Fruit fly (Drosophila melanogaster) whole organism, wandering third instar larva: Measurements from ENCODE around the gene CG42688.

Source experiments
- Abd-B ChIP-seq: fragments of >200 bp; optimal IDR thresholded peaks from 2 replicates; lab custom pipeline; 2017; ENCODE audit warnings: missing biosample characterization, missing genetic modification characterization
- CG32264 ChIP-seq: fragments of 200-800 bp; sonication (Bioruptor generic); optimal IDR thresholded peaks from 2 replicates; lab custom pipeline; 2016; ENCODE audit warnings: missing biosample characterization, missing genetic modification characterization
- CG9705 ChIP-seq: fragments of 200-800 bp; sonication (Bioruptor generic); optimal IDR thresholded peaks from 2 replicates; lab custom pipeline; 2018; ENCODE audit warnings: missing biosample characterization, mild to moderate bottlenecking, missing genetic modification characterization
- Dif ChIP-seq: fragments of 200-275, 200-300 bp; sonication (Bioruptor generic); optimal IDR thresholded peaks from 2 replicates; lab custom pipeline; 2018; ENCODE audit warnings: missing biosample characterization, missing genetic modification characterization; ENCODE audit not compliant: partially characterized antibody
- GATAd ChIP-seq: sonication (Bioruptor generic); optimal IDR thresholded peaks from 2 replicates; lab custom pipeline; 2016; ENCODE audit warnings: missing biosample characterization, missing genetic modification characterization
- HLH106 ChIP-seq: fragments of 200-800 bp; optimal IDR thresholded peaks from 3 replicates; lab custom pipeline; 2019; ENCODE audit warnings: missing biosample characterization, mild to moderate bottlenecking, missing genetic modification characterization, moderate library complexity
- Hnf4 ChIP-seq: fragments of 200-800 bp; sonication (Bioruptor generic); optimal IDR thresholded peaks from 2 replicates; lab custom pipeline; 2016; ENCODE audit warnings: missing biosample characterization, mild to moderate bottlenecking, missing genetic modification characterization
- Jra ChIP-seq: sonication (Bioruptor generic); optimal IDR thresholded peaks from 2 replicates; lab custom pipeline; 2016; ENCODE audit warnings: missing biosample characterization, missing genetic modification characterization
- Mio ChIP-seq: sonication (Bioruptor generic); optimal IDR thresholded peaks from 2 replicates; lab custom pipeline; 2016; ENCODE audit warnings: missing biosample characterization, missing genetic modification characterization
- Myc ChIP-seq: fragments of >200 bp; optimal IDR thresholded peaks from 2 replicates; lab custom pipeline; 2017
- N ChIP-seq: fragments of >200 bp; optimal IDR thresholded peaks from 2 replicates; lab custom pipeline; 2018; ENCODE audit warnings: missing biosample characterization, missing external identifiers, missing genetic modification characterization
- OdsH ChIP-seq: fragments of 200-800 bp; sonication (Bioruptor generic); optimal IDR thresholded peaks from 2 replicates; lab custom pipeline; 2016; ENCODE audit warnings: missing biosample characterization, mild to moderate bottlenecking, missing genetic modification characterization
- Sp1 ChIP-seq: fragments of 200-800 bp; sonication (Bioruptor generic); optimal IDR thresholded peaks from 3 replicates; lab custom pipeline; 2019; ENCODE audit warnings: missing biosample characterization, mild to moderate bottlenecking, missing genetic modification characterization, moderate library complexity
- Vsx2 ChIP-seq: fragments of 200-300, 225-300 bp; sonication (Bioruptor generic); optimal IDR thresholded peaks from 2 replicates; lab custom pipeline; 2018; ENCODE audit warnings: missing biosample characterization, missing genetic modification characterization; ENCODE audit not compliant: partially characterized antibody
- br ChIP-seq: fragments of 200-800 bp; sonication (Bioruptor generic); optimal IDR thresholded peaks from 2 replicates; lab custom pipeline; 2016; ENCODE audit warnings: missing biosample characterization, missing genetic modification characterization
- dl ChIP-seq, 2 experiments: fragments of 175-275, 200-275 bp in 1 of 2; fragments of 200-275 bp in 1 of 2; sonication (Bioruptor generic); optimal IDR thresholded peaks; lab custom pipeline; 2018; ENCODE audit warnings: mild to moderate bottlenecking in 2 of 2, missing biosample characterization in 2 of 2, missing genetic modification characterization in 2 of 2, moderate library complexity in 2 of 2; ENCODE audit not compliant: partially characterized antibody in 2 of 2, insufficient read depth in 1 of 2
- dmrt93B ChIP-seq: fragments of 200-800 bp; sonication (Bioruptor generic); optimal IDR thresholded peaks from 2 replicates; lab custom pipeline; 2018; ENCODE audit warnings: missing biosample characterization, mild to moderate bottlenecking, missing genetic modification characterization
- dsf ChIP-seq: sonication (Bioruptor generic); optimal IDR thresholded peaks from 2 replicates; lab custom pipeline; 2016; ENCODE audit warnings: missing biosample characterization, missing genetic modification characterization, borderline replicate concordance
- ey ChIP-seq: fragments of 200-800 bp; sonication (Bioruptor generic); optimal IDR thresholded peaks from 2 replicates; lab custom pipeline; 2016; ENCODE audit warnings: missing biosample characterization, missing genetic modification characterization
- foxo ChIP-seq, 2 experiments: fragments of 200-800 bp; sonication (Bioruptor generic); optimal IDR thresholded peaks; 2 replicates in 1 of 2; 3 replicates in 1 of 2; lab custom pipeline; 2016 to 2017; ENCODE audit warnings: missing biosample characterization in 2 of 2, missing genetic modification characterization in 2 of 2
- fru ChIP-seq: fragments of 200-800 bp; sonication (Bioruptor generic); optimal IDR thresholded peaks from 3 replicates; lab custom pipeline; 2016; ENCODE audit warnings: missing biosample characterization, mild to moderate bottlenecking, missing genetic modification characterization
- h ChIP-seq: fragments of 200-800 bp; sonication (Bioruptor generic); optimal IDR thresholded peaks from 3 replicates; lab custom pipeline; 2016; ENCODE audit warnings: missing biosample characterization, mild to moderate bottlenecking, missing genetic modification characterization
- jim ChIP-seq: fragments of 175-275, 200-325 bp; sonication (Bioruptor generic); optimal IDR thresholded peaks from 2 replicates; lab custom pipeline; 2016; ENCODE audit warnings: missing biosample characterization, mild to moderate bottlenecking, missing genetic modification characterization
- lola ChIP-seq: fragments of >200 bp; optimal IDR thresholded peaks from 2 replicates; lab custom pipeline; 2017; ENCODE audit warnings: missing biosample characterization, missing genetic modification characterization
- pan ChIP-seq: fragments of >200 bp; optimal IDR thresholded peaks from 2 replicates; lab custom pipeline; 2017
- psq ChIP-seq: fragments of 200-800 bp; sonication (Bioruptor generic); optimal IDR thresholded peaks from 3 replicates; lab custom pipeline; 2017; ENCODE audit warnings: missing biosample characterization, mild to moderate bottlenecking, missing genetic modification characterization, moderate library complexity
- rgr ChIP-seq: fragments of 200-800 bp; sonication (Bioruptor generic); optimal IDR thresholded peaks from 3 replicates; lab custom pipeline; 2016; ENCODE audit warnings: missing biosample characterization, mild to moderate bottlenecking, missing genetic modification characterization
- sage ChIP-seq: fragments of 200-800 bp; sonication (Bioruptor generic); optimal IDR thresholded peaks from 2 replicates; lab custom pipeline; 2016; ENCODE audit warnings: missing biosample characterization, mild to moderate bottlenecking, missing genetic modification characterization
- sv ChIP-seq: fragments of 200-800 bp; sonication (Bioruptor generic); optimal IDR thresholded peaks from 3 replicates; lab custom pipeline; 2016; ENCODE audit warnings: missing biosample characterization, missing genetic modification characterization
- woc ChIP-seq: sonication (Bioruptor generic); optimal IDR thresholded peaks from 2 replicates; lab custom pipeline; 2016; ENCODE audit warnings: missing biosample characterization, mild to moderate bottlenecking, missing genetic modification characterization

CG42688 gene

DNA sequence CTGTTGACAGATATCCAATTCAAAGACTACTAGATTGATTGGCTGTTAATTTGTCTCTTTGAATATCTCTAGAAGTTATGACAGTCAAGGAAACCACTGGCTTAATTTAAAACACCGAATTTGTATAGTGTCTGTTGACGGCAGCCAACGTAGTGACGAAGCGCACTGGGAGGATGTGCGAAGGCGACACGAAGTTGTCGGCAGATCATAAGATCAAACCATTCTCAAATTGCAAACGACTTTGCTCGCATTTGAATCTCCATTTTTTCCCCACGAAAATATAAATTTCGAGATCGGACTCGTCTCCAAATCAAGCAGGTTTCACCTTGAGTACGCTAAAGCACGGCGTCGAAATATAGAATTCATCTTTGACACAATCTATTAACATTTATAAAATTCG lies at the start of gene CG42688:
TSS of gene CG42688 (minus strand) at position 101 of the 400 bp plus-strand sequence.
- TF ChIP-seq Myc (lab: Kevin White, UChicago) (no peak), Abd-B (GFP tag; lab: Kevin White, UChicago) (no peak), dsf (GFP tag; lab: Kevin White, UChicago) (no peak), HLH106 (no peak), N (GFP tag; lab: Kevin White, UChicago) (no peak), OdsH (GFP tag; lab: Kevin White, UChicago) (no peak), CG32264 (GFP tag; lab: Kevin White, UChicago) (no peak), fru (no peak), jim (GFP tag; lab: Kevin White, UChicago) (no peak), rgr (no peak), Dif (GFP tag; lab: Kevin White, UChicago) (no peak), sv (GFP tag; lab: Kevin White, UChicago) (no peak), sage (GFP tag; lab: Kevin White, UChicago) (no peak), Mio (GFP tag; lab: Kevin White, UChicago) (no peak), dmrt93B (GFP tag; lab: Kevin White, UChicago) (no peak), pan (lab: Kevin White, UChicago) (no peak), h (GFP tag; lab: Kevin White, UChicago) (no peak), Vsx2 (GFP tag; lab: Kevin White, UChicago) (no peak), lola (no peak)

DNA sequence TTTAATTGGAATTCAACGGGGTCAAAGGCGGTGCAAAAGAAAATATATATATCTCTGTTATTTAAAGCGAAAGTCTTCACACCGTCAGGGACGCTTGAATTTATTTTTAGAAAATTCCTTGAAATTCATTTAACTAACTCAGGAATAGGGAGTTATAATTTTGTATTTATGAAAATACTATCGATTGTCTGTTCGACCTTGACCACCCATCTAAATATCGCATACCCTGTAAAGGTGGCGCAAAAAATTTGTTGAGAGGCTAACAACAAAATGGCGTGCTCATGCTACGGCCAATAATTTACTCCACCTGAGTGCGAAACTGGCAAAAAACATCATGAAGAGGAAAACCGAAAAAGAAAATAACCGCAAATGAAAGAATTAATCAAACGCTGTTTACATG lies 47.9 kb upstream of the CG42688 start:
- TF ChIP-seq h (GFP tag; lab: Kevin White, UChicago) (peak; percentile 32), foxo (GFP tag; optimal IDR thresholded peaks at IDR 0.05; lab: Kevin White, UChicago) (peak in 1 of 2 experiments; percentile 8), ey (peak; percentile 13), woc (GFP tag; lab: Kevin White, UChicago) (peak; percentile 40), HLH106 (peak; percentile 19), Jra (no peak), fru (peak; percentile 15), psq (GFP tag; lab: Kevin White, UChicago) (peak; percentile 16), br (no peak), OdsH (GFP tag; lab: Kevin White, UChicago) (peak; percentile 23)

dm6 chr2L:19229059-19229458 lies 46.4 kb upstream of the CG42688 start:
- TF ChIP-seq dsf (GFP tag; lab: Kevin White, UChicago) (no peak), fru (peak; percentile 25), GATAd (GFP tag; lab: Kevin White, UChicago) (no peak), lola (no peak), Vsx2 (GFP tag; lab: Kevin White, UChicago) (no peak), CG9705 (GFP tag; lab: Kevin White, UChicago) (no peak), OdsH (GFP tag; lab: Kevin White, UChicago) (peak; percentile 17), br (peak; percentile 20), HLH106 (peak; percentile 6), ey (peak; percentile 36), N (GFP tag; lab: Kevin White, UChicago) (no peak), psq (GFP tag; lab: Kevin White, UChicago) (peak; percentile 22), foxo (GFP tag; optimal IDR thresholded peaks at IDR 0.05; lab: Kevin White, UChicago) (peak in 1 of 2 experiments; percentile 22), Mio (GFP tag; lab: Kevin White, UChicago) (no peak), dl (GFP tag; optimal IDR thresholded peaks at IDR 0.05; lab: Kevin White, UChicago; ENCODE audit: insufficient read depth in 1 of 2, partially characterized antibody in 2 of 2) (no peak), sage (GFP tag; lab: Kevin White, UChicago) (no peak), pan (lab: Kevin White, UChicago) (no peak), rgr (no peak), Sp1 (GFP tag; lab: Kevin White, UChicago) (no peak), h (GFP tag; lab: Kevin White, UChicago) (peak; percentile 15), Dif (GFP tag; lab: Kevin White, UChicago) (no peak)

- TF ChIP-seq OdsH (GFP tag; lab: Kevin White, UChicago) (no peak), jim (GFP tag; lab: Kevin White, UChicago) (no peak), fru (no peak), CG32264 (GFP tag; lab: Kevin White, UChicago) (no peak), Hnf4 (GFP tag; lab: Kevin White, UChicago) (no peak), CG9705 (GFP tag; lab: Kevin White, UChicago) (no peak), h (GFP tag; lab: Kevin White, UChicago) (no peak)
- TF ChIP-seq, all 38 proteins: peak for 0
Observed at dm6 chr2L:19227656-19228055, 45.0 kb upstream of the CG42688 start.
